Fruit fly (Drosophila melanogaster) whole organism, embryonic: Measurements from ENCODE around the gene CG9114.
A peak's percentile ranks its signal among the peaks of the same experiment; 100 is the strongest.

ENCODE experiments used
- B-H1 ChIP-seq: fragments of 200-800 bp; sonication (Bioruptor generic); IDR thresholded peaks from 3 replicates; pipeline ENCODE4 v1.3.6; 2022; ENCODE audit warnings: missing biosample characterization, missing genetic modification characterization
- BEAF-32 ChIP-seq: fragments of 200-800 bp; sonication (Bioruptor generic); optimal IDR thresholded peaks from 3 replicates; lab custom pipeline; 2017; ENCODE audit warnings: missing biosample characterization, missing genetic modification characterization, mild to moderate bottlenecking, moderate library complexity, missing genetic modification reagents
- CG1024 ChIP-seq: fragments of 200-800 bp; sonication (Bioruptor generic); IDR thresholded peaks from 2 replicates; pipeline ENCODE4 v1.3.6; 2022; ENCODE audit warnings: missing biosample characterization, missing genetic modification characterization
- CG10321 ChIP-seq: fragments of 200-800 bp; sonication (Bioruptor generic); IDR thresholded peaks from 2 replicates; pipeline ENCODE4 v1.3.6; 2022; ENCODE audit warnings: missing biosample characterization, missing genetic modification characterization
- CG15696 ChIP-seq: fragments of 200-800 bp; sonication (Bioruptor generic); optimal IDR thresholded peaks from 2 replicates; lab custom pipeline; 2019; ENCODE audit warnings: missing biosample characterization, mild to moderate bottlenecking, missing genetic modification characterization, moderate library complexity
- CG17385 ChIP-seq: fragments of 200-800 bp; sonication (Bioruptor generic); optimal IDR thresholded peaks from 3 replicates; lab custom pipeline; 2018; ENCODE audit warnings: missing biosample characterization, mild to moderate bottlenecking, missing genetic modification characterization
- CG17912 ChIP-seq: fragments of 200-800 bp; sonication (Bioruptor generic); optimal IDR thresholded peaks from 2 replicates; lab custom pipeline; 2018; ENCODE audit warnings: missing biosample characterization, mild to moderate bottlenecking, missing genetic modification characterization
- CG18599 ChIP-seq: fragments of 200-800 bp; sonication (Bioruptor generic); optimal IDR thresholded peaks from 3 replicates; lab custom pipeline; 2017; ENCODE audit warnings: missing biosample characterization, missing genetic modification characterization, mild to moderate bottlenecking, moderate library complexity, missing genetic modification reagents
- CG2199 ChIP-seq: fragments of 200-800 bp; sonication (Bioruptor generic); IDR thresholded peaks from 3 replicates; pipeline ENCODE4 v1.3.6; 2022; ENCODE audit warnings: missing biosample characterization, missing genetic modification characterization
- CG2202 ChIP-seq: fragments of 200-800 bp; sonication (Bioruptor generic); optimal IDR thresholded peaks from 2 replicates; lab custom pipeline; 2018; ENCODE audit warnings: missing biosample characterization, mild to moderate bottlenecking, missing genetic modification characterization
- CG3163 ChIP-seq: fragments of 200-800 bp; sonication (Bioruptor generic); optimal IDR thresholded peaks from 3 replicates; lab custom pipeline; 2016; ENCODE audit warnings: missing biosample characterization, missing genetic modification characterization
- CG32767 ChIP-seq: fragments of 200-800 bp; sonication (Bioruptor generic); IDR thresholded peaks from 2 replicates; pipeline ENCODE4 v1.3.6; 2022; ENCODE audit warnings: missing biosample characterization, missing genetic modification characterization
- CG34422 ChIP-seq: fragments of 200-800 bp; sonication (Bioruptor generic); IDR thresholded peaks from 3 replicates; pipeline ENCODE4 v1.3.6; 2022; ENCODE audit warnings: missing biosample characterization, missing genetic modification characterization
- CG4707 ChIP-seq: fragments of 200-800 bp; sonication (Bioruptor generic); optimal IDR thresholded peaks from 2 replicates; lab custom pipeline; 2018; ENCODE audit warnings: missing biosample characterization, mild to moderate bottlenecking, missing genetic modification characterization, moderate library complexity
- CG6254 ChIP-seq: fragments of 200-800 bp; sonication (Bioruptor generic); optimal IDR thresholded peaks from 3 replicates; lab custom pipeline; 2017; ENCODE audit warnings: mild to moderate bottlenecking, missing biosample characterization, missing genetic modification reagents, missing genetic modification characterization
- CG7745 ChIP-seq: fragments of 200-800 bp; sonication (Bioruptor generic); optimal IDR thresholded peaks from 2 replicates; lab custom pipeline; 2018; ENCODE audit warnings: missing biosample characterization, mild to moderate bottlenecking, missing genetic modification characterization, moderate library complexity
- CG7987 ChIP-seq: fragments of 200-800 bp; sonication (Bioruptor generic); optimal IDR thresholded peaks from 2 replicates; lab custom pipeline; 2018; ENCODE audit warnings: missing biosample characterization, mild to moderate bottlenecking, missing genetic modification characterization, moderate library complexity
- CG9437 ChIP-seq: fragments of 200-800 bp; sonication (Bioruptor generic); optimal IDR thresholded peaks from 2 replicates; lab custom pipeline; 2018; ENCODE audit warnings: missing biosample characterization, mild to moderate bottlenecking, missing genetic modification characterization
- CG9817 ChIP-seq: fragments of 200-800 bp; sonication (Bioruptor generic); optimal IDR thresholded peaks from 2 replicates; lab custom pipeline; 2018; ENCODE audit warnings: missing biosample characterization, mild to moderate bottlenecking, missing genetic modification characterization, moderate library complexity
- Dip2 ChIP-seq: fragments of 200-800 bp; sonication (Bioruptor generic); IDR thresholded peaks from 2 replicates; pipeline ENCODE4 v1.3.6; 2022; ENCODE audit warnings: missing biosample characterization, missing genetic modification characterization
- Dll ChIP-seq: fragments of 200-800 bp; sonication (Bioruptor generic); IDR thresholded peaks from 4 replicates; pipeline ENCODE4 v1.3.6; 2022; ENCODE audit warnings: missing biosample characterization, missing genetic modification characterization; ENCODE audit not compliant: partially characterized antibody
- ERR ChIP-seq: fragments of 200-800 bp; sonication (Bioruptor generic); optimal IDR thresholded peaks from 2 replicates; lab custom pipeline; 2016; ENCODE audit warnings: missing biosample characterization, missing genetic modification characterization
- Lim3 ChIP-seq: fragments of 200-800 bp; sonication (Bioruptor generic); IDR thresholded peaks from 2 replicates; pipeline ENCODE4 v1.3.6; 2022; ENCODE audit warnings: missing biosample characterization, missing genetic modification characterization
- NK7.1 ChIP-seq: fragments of 200-800 bp; sonication (Bioruptor generic); optimal IDR thresholded peaks from 3 replicates; lab custom pipeline; 2016; ENCODE audit warnings: missing biosample characterization, missing genetic modification characterization
- Neu2 ChIP-seq: fragments of 200-800 bp; sonication (Bioruptor generic); optimal IDR thresholded peaks from 3 replicates; lab custom pipeline; 2016; ENCODE audit warnings: missing biosample characterization, missing genetic modification characterization, borderline replicate concordance
- Nf-YA ChIP-seq: fragments of 200-800 bp; sonication (Bioruptor generic); IDR thresholded peaks from 2 replicates; pipeline ENCODE4 v1.3.6; 2022; ENCODE audit warnings: missing biosample characterization, missing genetic modification characterization
- Scr ChIP-seq: fragments of 200-800 bp; sonication (Bioruptor generic); IDR thresholded peaks from 2 replicates; pipeline ENCODE4 v1.3.6; 2022; ENCODE audit warnings: missing biosample characterization, missing genetic modification characterization; ENCODE audit not compliant: partially characterized antibody
- Stat92E ChIP-seq, 3 experiments: fragments of >200 bp in 2 of 3; fragments of 200-800 bp in 1 of 3; sonication (Bioruptor generic) in 1 of 3; optimal IDR thresholded peaks; 2 replicates each; lab custom pipeline; 2017 to 2019; ENCODE audit warnings: missing biosample characterization in 3 of 3, missing genetic modification characterization in 3 of 3, mild to moderate bottlenecking in 1 of 3, moderate library complexity in 1 of 3
- Usf ChIP-seq: fragments of 200-800 bp; sonication (Bioruptor generic); optimal IDR thresholded peaks from 2 replicates; lab custom pipeline; 2017; ENCODE audit warnings: missing genotype, missing biosample characterization, missing genetic modification characterization
- bigmax ChIP-seq: fragments of 200-800 bp; sonication (Bioruptor generic); optimal IDR thresholded peaks from 2 replicates; lab custom pipeline; 2018; ENCODE audit warnings: missing biosample characterization, mild to moderate bottlenecking, missing genetic modification characterization
- ci ChIP-seq: fragments of 200-800 bp; sonication (Bioruptor generic); IDR thresholded peaks from 3 replicates; pipeline ENCODE4 v1.3.6; 2022; ENCODE audit warnings: missing biosample characterization, missing genetic modification characterization
- crp ChIP-seq, 2 experiments: fragments of 200-800 bp; sonication (Bioruptor generic); optimal IDR thresholded peaks; 2 replicates in 1 of 2; 3 replicates in 1 of 2; lab custom pipeline; 2017; ENCODE audit warnings: missing biosample characterization in 2 of 2, missing genetic modification characterization in 2 of 2, mild to moderate bottlenecking in 1 of 2, moderate library complexity in 1 of 2
- danr ChIP-seq: fragments of 200-800 bp; sonication (Bioruptor generic); IDR thresholded peaks from 2 replicates; pipeline ENCODE4 v1.3.6; 2022; ENCODE audit warnings: missing biosample characterization, missing genetic modification characterization
- fu2 ChIP-seq: fragments of 200-800 bp; sonication (Bioruptor generic); optimal IDR thresholded peaks from 2 replicates; lab custom pipeline; 2016; ENCODE audit warnings: missing biosample characterization, missing genetic modification characterization
- grn ChIP-seq: fragments of 200-800 bp; sonication (Bioruptor generic); optimal IDR thresholded peaks from 3 replicates; lab custom pipeline; 2017; ENCODE audit warnings: missing biosample characterization, missing genetic modification characterization
- hbn ChIP-seq: fragments of 200-800 bp; sonication (Bioruptor generic); IDR thresholded peaks from 2 replicates; pipeline ENCODE4 v1.3.6; 2022; ENCODE audit warnings: missing biosample characterization, missing genetic modification characterization; ENCODE audit not compliant: partially characterized antibody
- kni ChIP-seq: fragments of 200-800 bp; sonication (Bioruptor generic); optimal IDR thresholded peaks from 3 replicates; lab custom pipeline; 2017; ENCODE audit warnings: mild to moderate bottlenecking, missing biosample characterization, missing genetic modification reagents, missing genetic modification characterization
- knrl ChIP-seq: fragments of 200-800 bp; sonication (Bioruptor generic); IDR thresholded peaks from 3 replicates; pipeline ENCODE4 v1.3.6; 2022; ENCODE audit warnings: missing biosample characterization, missing genetic modification characterization; ENCODE audit not compliant: partially characterized antibody
- mirr ChIP-seq: fragments of 200-800 bp; sonication (Bioruptor generic); optimal IDR thresholded peaks from 3 replicates; lab custom pipeline; 2018; ENCODE audit warnings: missing biosample characterization, mild to moderate bottlenecking, missing genetic modification characterization
- pfk ChIP-seq: fragments of 200-800 bp; sonication (Bioruptor generic); optimal IDR thresholded peaks from 2 replicates; lab custom pipeline; 2018; ENCODE audit warnings: missing biosample characterization, mild to moderate bottlenecking, missing genetic modification characterization, moderate library complexity
- slbo ChIP-seq: fragments of 200-800 bp; sonication (Bioruptor generic); IDR thresholded peaks from 2 replicates; pipeline ENCODE4 v1.3.6; 2022; ENCODE audit warnings: missing biosample characterization, missing genetic modification characterization
- sqz ChIP-seq: fragments of 200-800 bp; sonication (Bioruptor generic); optimal IDR thresholded peaks from 3 replicates; lab custom pipeline; 2018; ENCODE audit warnings: missing biosample characterization, mild to moderate bottlenecking, missing genetic modification characterization
- trem ChIP-seq: fragments of 200-800 bp; optimal IDR thresholded peaks from 3 replicates; lab custom pipeline; 2019; ENCODE audit warnings: missing biosample characterization, mild to moderate bottlenecking, missing genetic modification characterization, moderate library complexity
- trh ChIP-seq: fragments of 200-800 bp; sonication (Bioruptor generic); optimal IDR thresholded peaks from 2 replicates; lab custom pipeline; 2016; ENCODE audit warnings: missing biosample characterization, missing genetic modification characterization
- unc-4 ChIP-seq: fragments of 200-800 bp; sonication (Bioruptor generic); IDR thresholded peaks from 2 replicates; pipeline ENCODE4 v1.3.6; 2022; ENCODE audit warnings: missing biosample characterization, missing genetic modification characterization; ENCODE audit not compliant: partially characterized antibody
- yki ChIP-seq: fragments of >200 bp; optimal IDR thresholded peaks from 3 replicates; lab custom pipeline; 2018
- zen2 ChIP-seq: fragments of 200-800 bp; sonication (Bioruptor generic); IDR thresholded peaks from 3 replicates; pipeline ENCODE4 v1.3.6; 2022; ENCODE audit warnings: missing biosample characterization, missing genetic modification characterization; ENCODE audit not compliant: partially characterized antibody
- zfh2 ChIP-seq: fragments of 200-800 bp; sonication (Bioruptor generic); optimal IDR thresholded peaks from 2 replicates; lab custom pipeline; 2016; ENCODE audit warnings: missing biosample characterization, missing genetic modification characterization

Gene CG9114

dm6 chrX:15319699-15320482 lies 13.1 kb downstream of the CG9114 start (continued):
- TF ChIP-seq zen2 (GFP tag; lab: Robert Waterston, UW) (no peak), CG32767 (GFP tag; lab: Robert Waterston, UW) (peak; percentile 22; the same call in 1 of the 2 replicates), Dll (GFP tag; lab: Robert Waterston, UW) (0 out of 4 replicates have a peak, but pooled peaks have one; percentile 24), hbn (GFP tag; lab: Robert Waterston, UW) (0 out of 2 replicates have a peak, but pooled peaks have one; percentile 18), Lim3 (GFP tag; lab: Robert Waterston, UW) (no peak), CG7745 (tag; lab: Kevin White, UChicago) (no peak), CG7987 (GFP tag; lab: Kevin White, UChicago) (no peak), yki (lab: Kevin White, UChicago) (no peak), CG1024 (GFP tag; lab: Robert Waterston, UW) (no peak), CG4707 (GFP tag; lab: Kevin White, UChicago) (no peak), kni (no peak), CG9437 (peak; percentile 6), CG6254 (no peak), CG15696 (tag; lab: Kevin White, UChicago) (no peak), CG10321 (GFP tag; lab: Robert Waterston, UW) (no peak), pfk (no peak), bigmax (GFP tag; lab: Kevin White, UChicago) (no peak), grn (GFP tag; lab: Kevin White, UChicago) (no peak), CG9817 (no peak), CG34422 (GFP tag; lab: Robert Waterston, UW) (no peak), knrl (GFP tag; lab: Robert Waterston, UW) (peak; percentile 22; the same call in 2 of the 3 replicates), Dip2 (no peak), slbo (GFP tag; lab: Robert Waterston, UW) (no peak), Nf-YA (no peak), CG18599 (GFP tag; lab: Kevin White, UChicago) (no peak), sqz (no peak), CG17385 (GFP tag; lab: Kevin White, UChicago) (no peak), B-H1 (GFP tag; lab: Robert Waterston, UW) (no peak), CG2202 (tag; lab: Kevin White, UChicago) (no peak), ci (GFP tag; lab: Robert Waterston, UW) (no peak), Usf (GFP tag; lab: Kevin White, UChicago) (no peak), ERR (GFP tag; lab: Kevin White, UChicago) (no peak), Scr (GFP tag; lab: Robert Waterston, UW) (peak; percentile 43), CG2199 (GFP tag; lab: Robert Waterston, UW) (0 out of 3 replicates have a peak, but pooled peaks have one; percentile 23), NK7.1 (GFP tag; lab: Kevin White, UChicago) (no peak), fu2 (GFP tag; lab: Kevin White, UChicago) (no peak), trh (GFP tag; lab: Kevin White, UChicago) (no peak), CG17912 (no peak), trem (tag; lab: Kevin White, UChicago) (peak; percentile 25), crp (GFP tag; optimal IDR thresholded peaks at IDR 0.05; lab: Kevin White, UChicago) (peak in 1 of 2 experiments; percentile 64), Neu2 (GFP tag; lab: Kevin White, UChicago) (no peak), zfh2 (GFP tag; lab: Kevin White, UChicago) (no peak), Stat92E (GFP tag; optimal IDR thresholded peaks at IDR 0.05; lab: Kevin White, UChicago) (peak in 1 of 3 experiments; percentile 10), BEAF-32 (GFP tag; lab: Kevin White, UChicago) (peak; percentile 49), unc-4 (0 out of 2 replicates have a peak, but pooled peaks have one; percentile 12), mirr (GFP tag; lab: Kevin White, UChicago) (no peak), CG3163 (GFP tag; lab: Kevin White, UChicago) (no peak), danr (GFP tag; lab: Robert Waterston, UW) (no peak)
